Fruit fly (Drosophila melanogaster) whole organism, embryonic: Measurements from ENCODE around the gene CG2247.

Experiments used
- Aef1 ChIP-seq: fragments of 200-800 bp; sonication (Bioruptor generic); IDR thresholded peaks from 3 replicates; pipeline ENCODE4 v1.3.6; 2022; ENCODE audit warnings: missing biosample characterization, missing genetic modification characterization
- Bgb ChIP-seq: fragments of 200-800 bp; sonication (Bioruptor generic); IDR thresholded peaks from 2 replicates; pipeline ENCODE4 v1.3.6; 2022; ENCODE audit warnings: missing biosample characterization, missing genetic modification characterization; ENCODE audit not compliant: partially characterized antibody
- CG12659 ChIP-seq: fragments of 200-800 bp; sonication (Bioruptor generic); optimal IDR thresholded peaks from 3 replicates; lab custom pipeline; 2017; ENCODE audit warnings: mild to moderate bottlenecking, missing biosample characterization, missing genetic modification reagents, missing genetic modification characterization
- CG13296 ChIP-seq: fragments of 200-800 bp; sonication (Bioruptor generic); optimal IDR thresholded peaks from 3 replicates; lab custom pipeline; 2018; ENCODE audit warnings: missing biosample characterization, mild to moderate bottlenecking, missing genetic modification characterization
- CG13775 ChIP-seq: fragments of 200-800 bp; sonication (Bioruptor generic); optimal IDR thresholded peaks from 3 replicates; lab custom pipeline; 2017; ENCODE audit warnings: missing biosample characterization, mild to moderate bottlenecking, missing genetic modification characterization
- CG14860 ChIP-seq: fragments of 200-800 bp; sonication (Bioruptor generic); IDR thresholded peaks from 3 replicates; pipeline ENCODE4 v1.3.6; 2022; ENCODE audit warnings: missing biosample characterization, missing genetic modification characterization; ENCODE audit not compliant: partially characterized antibody
- CG15601 ChIP-seq: fragments of 200-800 bp; sonication (Bioruptor generic); optimal IDR thresholded peaks from 3 replicates; lab custom pipeline; 2019; ENCODE audit warnings: missing biosample characterization, mild to moderate bottlenecking, missing genetic modification characterization, moderate library complexity
- CG18011 ChIP-seq: fragments of 200-800 bp; sonication (Bioruptor generic); optimal IDR thresholded peaks from 2 replicates; lab custom pipeline; 2017; ENCODE audit warnings: missing biosample characterization, missing genetic modification characterization, mild to moderate bottlenecking, moderate library complexity, missing genotype
- CG2116 ChIP-seq: fragments of 200-800 bp; sonication (Bioruptor generic); optimal IDR thresholded peaks from 3 replicates; lab custom pipeline; 2018; ENCODE audit warnings: missing biosample characterization, mild to moderate bottlenecking, missing genetic modification characterization
- CG2120 ChIP-seq: fragments of 200-800 bp; sonication (Bioruptor generic); optimal IDR thresholded peaks from 3 replicates; lab custom pipeline; 2016; ENCODE audit warnings: missing biosample characterization, missing genetic modification characterization
- CG34224 ChIP-seq: fragments of 200-800 bp; sonication (Bioruptor generic); IDR thresholded peaks from 3 replicates; pipeline ENCODE4 v1.3.6; 2022; ENCODE audit warnings: missing biosample characterization, missing genetic modification characterization; ENCODE audit not compliant: partially characterized antibody
- CG42726 ChIP-seq: fragments of 200-800 bp; sonication (Bioruptor generic); IDR thresholded peaks from 2 replicates; pipeline ENCODE4 v1.3.6; 2022; ENCODE audit warnings: missing biosample characterization, missing genetic modification characterization; ENCODE audit not compliant: partially characterized antibody
- CG5953 ChIP-seq: fragments of 200-800 bp; sonication (Bioruptor generic); IDR thresholded peaks from 2 replicates; pipeline ENCODE4 v1.3.6; 2022; ENCODE audit warnings: missing biosample characterization, missing genetic modification characterization
- CG7963 ChIP-seq: fragments of 200-800 bp; sonication (Bioruptor generic); IDR thresholded peaks from 3 replicates; pipeline ENCODE4 v1.3.6; 2022; ENCODE audit warnings: missing biosample characterization, missing genetic modification characterization; ENCODE audit not compliant: partially characterized antibody
- CG7987 ChIP-seq: fragments of 200-800 bp; sonication (Bioruptor generic); optimal IDR thresholded peaks from 2 replicates; lab custom pipeline; 2018; ENCODE audit warnings: missing biosample characterization, mild to moderate bottlenecking, missing genetic modification characterization, moderate library complexity
- CG8290 ChIP-seq, 3 experiments: fragments of 200-800 bp; sonication (Bioruptor generic); optimal IDR thresholded peaks; 2 replicates each; lab custom pipeline; 2016 to 2019; ENCODE audit warnings: missing biosample characterization in 3 of 3, missing genetic modification characterization in 3 of 3, mild to moderate bottlenecking in 2 of 3, moderate library complexity in 1 of 3
- CG9797 ChIP-seq: fragments of 200-800 bp; sonication (Bioruptor generic); optimal IDR thresholded peaks from 3 replicates; lab custom pipeline; 2018; ENCODE audit warnings: missing biosample characterization, mild to moderate bottlenecking, missing genetic modification characterization
- D19B ChIP-seq: fragments of 200-800 bp; sonication (Bioruptor generic); optimal IDR thresholded peaks from 2 replicates; lab custom pipeline; 2017; ENCODE audit warnings: missing biosample characterization, mild to moderate bottlenecking, missing genetic modification characterization
- Deaf1 ChIP-seq: fragments of 200-800 bp; optimal IDR thresholded peaks from 3 replicates; lab custom pipeline; 2019; ENCODE audit warnings: missing biosample characterization, mild to moderate bottlenecking, missing genetic modification characterization, moderate library complexity
- Doc3 ChIP-seq: fragments of 200-800 bp; sonication (Bioruptor generic); IDR thresholded peaks from 3 replicates; pipeline ENCODE4 v1.3.6; 2022; ENCODE audit warnings: missing biosample characterization, missing genetic modification characterization; ENCODE audit not compliant: partially characterized antibody
- Ets65A ChIP-seq: fragments of 200-800 bp; sonication (Bioruptor generic); peaks from one replicate; lab custom pipeline; 2016; ENCODE audit warnings: missing biosample characterization, missing genetic modification characterization
- Ets97D ChIP-seq: fragments of 200-800 bp; sonication (Bioruptor generic); optimal IDR thresholded peaks from 3 replicates; lab custom pipeline; 2016; ENCODE audit warnings: missing biosample characterization, missing genetic modification characterization
- MBD-R2 ChIP-seq: fragments of 200-800 bp; sonication (Bioruptor generic); IDR thresholded peaks from 2 replicates; pipeline ENCODE4 v1.3.6; 2022; ENCODE audit warnings: missing biosample characterization, missing genetic modification characterization
- Myb ChIP-seq: fragments of 200-800 bp; sonication (Bioruptor generic); optimal IDR thresholded peaks from 2 replicates; lab custom pipeline; 2016; ENCODE audit warnings: missing biosample characterization, missing genetic modification characterization
- NfI ChIP-seq: fragments of 200-800 bp; sonication (Bioruptor generic); optimal IDR thresholded peaks from 3 replicates; lab custom pipeline; 2018; ENCODE audit warnings: missing biosample characterization, mild to moderate bottlenecking, missing genetic modification characterization, moderate library complexity
- Opbp ChIP-seq: fragments of 200-800 bp; sonication (Bioruptor generic); IDR thresholded peaks from 3 replicates; pipeline ENCODE4 v1.3.6; 2022; ENCODE audit warnings: missing biosample characterization, missing genetic modification characterization; ENCODE audit not compliant: partially characterized antibody
- Scr ChIP-seq: fragments of 200-800 bp; sonication (Bioruptor generic); IDR thresholded peaks from 2 replicates; pipeline ENCODE4 v1.3.6; 2022; ENCODE audit warnings: missing biosample characterization, missing genetic modification characterization; ENCODE audit not compliant: partially characterized antibody
- Ssrp ChIP-seq: fragments of 200-800 bp; sonication (Bioruptor generic); optimal IDR thresholded peaks from 2 replicates; lab custom pipeline; 2018; ENCODE audit warnings: missing biosample characterization, mild to moderate bottlenecking, missing genetic modification characterization, moderate library complexity
- ase ChIP-seq: fragments of 200-800 bp; sonication (Bioruptor generic); IDR thresholded peaks from 3 replicates; pipeline ENCODE4 v1.3.6; 2022; ENCODE audit warnings: missing biosample characterization, missing genetic modification characterization
- az2 ChIP-seq: fragments of 200-800 bp; sonication (Bioruptor generic); optimal IDR thresholded peaks from 3 replicates; lab custom pipeline; 2016; ENCODE audit warnings: missing biosample characterization, missing genetic modification characterization
- bbx ChIP-seq: fragments of 200-800 bp; sonication (Bioruptor generic); IDR thresholded peaks from 2 replicates; pipeline ENCODE4 v1.3.6; 2022; ENCODE audit warnings: missing biosample characterization, missing genetic modification characterization; ENCODE audit not compliant: partially characterized antibody
- da ChIP-seq: fragments of 200-800 bp; sonication (Bioruptor generic); optimal IDR thresholded peaks from 2 replicates; lab custom pipeline; 2016; ENCODE audit warnings: missing biosample characterization, missing genetic modification characterization
- dm ChIP-seq: fragments of 200-800 bp; sonication (Bioruptor generic); optimal IDR thresholded peaks from 3 replicates; lab custom pipeline; 2016; ENCODE audit warnings: missing biosample characterization, missing genetic modification characterization
- dmrt11E ChIP-seq: fragments of 200-800 bp; sonication (Bioruptor generic); optimal IDR thresholded peaks from 3 replicates; lab custom pipeline; 2018; ENCODE audit warnings: missing biosample characterization, mild to moderate bottlenecking, missing genetic modification characterization, moderate library complexity
- grn ChIP-seq: fragments of 200-800 bp; sonication (Bioruptor generic); optimal IDR thresholded peaks from 3 replicates; lab custom pipeline; 2017; ENCODE audit warnings: missing biosample characterization, missing genetic modification characterization
- h ChIP-seq: fragments of >200 bp; optimal IDR thresholded peaks from 2 replicates; lab custom pipeline; 2017
- lab ChIP-seq: fragments of 200-800 bp; sonication (Bioruptor generic); optimal IDR thresholded peaks from 3 replicates; lab custom pipeline; 2017; ENCODE audit warnings: missing biosample characterization, missing genetic modification characterization, mild to moderate bottlenecking, moderate library complexity, missing genetic modification reagents
- nmo ChIP-seq: fragments of 200-800 bp; sonication (Bioruptor generic); optimal IDR thresholded peaks from 2 replicates; lab custom pipeline; 2018; ENCODE audit warnings: missing biosample characterization, mild to moderate bottlenecking, missing genetic modification characterization, moderate library complexity
- pfk ChIP-seq: fragments of 200-800 bp; sonication (Bioruptor generic); optimal IDR thresholded peaks from 2 replicates; lab custom pipeline; 2018; ENCODE audit warnings: missing biosample characterization, mild to moderate bottlenecking, missing genetic modification characterization, moderate library complexity
- phol ChIP-seq: fragments of 200-800 bp; sonication (Bioruptor generic); optimal IDR thresholded peaks from 3 replicates; lab custom pipeline; 2018; ENCODE audit warnings: missing biosample characterization, mild to moderate bottlenecking, missing genetic modification characterization, moderate library complexity
- row ChIP-seq: fragments of 200-800 bp; sonication (Bioruptor generic); IDR thresholded peaks from 3 replicates; pipeline ENCODE4 v1.3.6; 2022; ENCODE audit warnings: missing biosample characterization, missing genetic modification characterization
- scrt ChIP-seq: fragments of 200-800 bp; sonication (Bioruptor generic); optimal IDR thresholded peaks from 2 replicates; lab custom pipeline; 2018; ENCODE audit warnings: missing biosample characterization, mild to moderate bottlenecking, missing genetic modification characterization, moderate library complexity
- stwl ChIP-seq: fragments of 200-800 bp; sonication (Bioruptor generic); optimal IDR thresholded peaks from 3 replicates; lab custom pipeline; 2018; ENCODE audit warnings: missing biosample characterization, mild to moderate bottlenecking, missing genetic modification characterization, moderate library complexity
- sug ChIP-seq: fragments of 200-800 bp; optimal IDR thresholded peaks from 2 replicates; lab custom pipeline; 2019; ENCODE audit warnings: missing biosample characterization, mild to moderate bottlenecking, missing genetic modification characterization, moderate library complexity
- trem ChIP-seq: fragments of 200-800 bp; optimal IDR thresholded peaks from 3 replicates; lab custom pipeline; 2019; ENCODE audit warnings: missing biosample characterization, mild to moderate bottlenecking, missing genetic modification characterization, moderate library complexity
- unpg ChIP-seq: fragments of 200-800 bp; sonication (Bioruptor generic); optimal IDR thresholded peaks from 3 replicates; lab custom pipeline; 2018; ENCODE audit warnings: missing biosample characterization, mild to moderate bottlenecking, missing genetic modification characterization, moderate library complexity
- zen ChIP-seq: fragments of 200-800 bp; sonication (Bioruptor generic); optimal IDR thresholded peaks from 3 replicates; lab custom pipeline; 2018; ENCODE audit warnings: missing biosample characterization, mild to moderate bottlenecking, missing genetic modification characterization, moderate library complexity
- zen2 ChIP-seq: fragments of 200-800 bp; sonication (Bioruptor generic); IDR thresholded peaks from 3 replicates; pipeline ENCODE4 v1.3.6; 2022; ENCODE audit warnings: missing biosample characterization, missing genetic modification characterization; ENCODE audit not compliant: partially characterized antibody

The CG2247 gene

dm6 chrX:11611645-11612079 lies at the start of gene CG2247, which contains the start of gene CG1703:
CG2247 (minus strand) TSS chrX:11611652.
CG1703 (plus strand) TSS chrX:11611927.
- peak; percentile 25 for TF ChIP-seq Ets97D (GFP tag; lab: Kevin White, UChicago)
- peak; percentile 81 for TF ChIP-seq bbx (GFP tag; lab: Robert Waterston, UW)
- TF ChIP-seq lab (GFP tag; lab: Kevin White, UChicago): no peak
- peak; percentile 87 for TF ChIP-seq CG18011 (GFP tag; lab: Kevin White, UChicago)
- no peak for TF ChIP-seq h (lab: Kevin White, UChicago)
- TF ChIP-seq grn: peak; percentile 26
- TF ChIP-seq scrt (GFP tag; lab: Kevin White, UChicago): peak; percentile 28
- TF ChIP-seq Scr: peak; percentile 90
- peak; percentile 65 for TF ChIP-seq phol (tag; lab: Kevin White, UChicago)
- peak; percentile 23 for TF ChIP-seq Myb (GFP tag; lab: Kevin White, UChicago)
- TF ChIP-seq CG5953: no peak
- 0 out of 2 replicates have a peak, but pooled peaks have one; percentile 19 for TF ChIP-seq MBD-R2 (GFP tag; lab: Robert Waterston, UW)
- peak; percentile 35 for TF ChIP-seq CG15601 (tag; lab: Kevin White, UChicago)
- TF ChIP-seq NfI (GFP tag; lab: Kevin White, UChicago): no peak
- TF ChIP-seq Aef1: peak; percentile 81
- TF ChIP-seq Opbp (GFP tag; lab: Robert Waterston, UW): peak; percentile 76
- peak; percentile 28 for TF ChIP-seq Ets65A (GFP tag; lab: Kevin White, UChicago)
- TF ChIP-seq trem: peak; percentile 76
- TF ChIP-seq CG13775 (GFP tag; lab: Kevin White, UChicago): peak; percentile 34
- TF ChIP-seq row (GFP tag; lab: Robert Waterston, UW): peak; percentile 44; the same call in 2 of the 3 replicates
- TF ChIP-seq ase (GFP tag; lab: Robert Waterston, UW): no peak
- TF ChIP-seq zen2 (GFP tag; lab: Robert Waterston, UW): peak; percentile 37; the same call in 1 of the 3 replicates
- TF ChIP-seq CG7963 (GFP tag; lab: Robert Waterston, UW): peak; percentile 36; the same call in 1 of the 3 replicates
- TF ChIP-seq CG14860 (GFP tag; lab: Robert Waterston, UW): peak; percentile 76
- peak; percentile 62 for TF ChIP-seq dm (GFP tag; lab: Kevin White, UChicago)
- TF ChIP-seq zen (tag; lab: Kevin White, UChicago): peak; percentile 37
- TF ChIP-seq CG9797: peak; percentile 86
- TF ChIP-seq CG42726 (GFP tag; lab: Robert Waterston, UW): peak; percentile 75
- peak; percentile 74 for TF ChIP-seq stwl (tag; lab: Kevin White, UChicago)
- TF ChIP-seq CG2116 (GFP tag; lab: Kevin White, UChicago): peak; percentile 98
- TF ChIP-seq da (GFP tag; lab: Kevin White, UChicago): no peak
- peak; percentile 48 for TF ChIP-seq pfk (GFP tag; lab: Kevin White, UChicago)
- TF ChIP-seq CG2120 (GFP tag; lab: Kevin White, UChicago): no peak
- TF ChIP-seq CG12659 (GFP tag; lab: Kevin White, UChicago): peak; percentile 73
- TF ChIP-seq sug: peak; percentile 30
- TF ChIP-seq Bgb (GFP tag; lab: Robert Waterston, UW): peak; percentile 81
- TF ChIP-seq Ssrp (tag; lab: Kevin White, UChicago): no peak
- peak; percentile 11 for TF ChIP-seq dmrt11E
- no peak for TF ChIP-seq D19B
- TF ChIP-seq CG13296 (GFP tag; lab: Kevin White, UChicago): no peak
- TF ChIP-seq CG34224 (GFP tag; lab: Robert Waterston, UW): peak; percentile 66
- TF ChIP-seq az2 (GFP tag; lab: Kevin White, UChicago): no peak
- peak; percentile 43 for TF ChIP-seq Deaf1 (tag; lab: Kevin White, UChicago)
- peak; percentile 51 for TF ChIP-seq CG8290 (GFP tag; optimal IDR thresholded peaks at IDR 0.05; lab: Kevin White, UChicago)
- TF ChIP-seq CG8290 (tag; optimal IDR thresholded peaks at IDR 0.05; lab: Kevin White, UChicago): no peak
- TF ChIP-seq Doc3 (GFP tag; lab: Robert Waterston, UW): peak; percentile 70; the same call in 2 of the 3 replicates
- peak; percentile 62 for TF ChIP-seq nmo (GFP tag; lab: Kevin White, UChicago)
- TF ChIP-seq unpg: no peak
- no peak for TF ChIP-seq CG7987 (GFP tag; lab: Kevin White, UChicago)
